Worm (Caenorhabditis elegans) whole organism, mixed stage, embryonic: Measurements from ENCODE around the gene C14A6.5.

Experiments used
- bed-3 ChIP-seq: fragments of 200-800 bp; sonication (Bioruptor generic); optimal IDR thresholded peaks from 3 replicates; lab custom pipeline; 2018; ENCODE audit warnings: mild to moderate bottlenecking, missing genetic modification characterization, moderate library complexity, missing compliant biosample characterization
- blmp-1 ChIP-seq: fragments of 150-350 bp; optimal IDR thresholded peaks from 2 replicates; lab custom pipeline; 2014; ENCODE audit warnings: missing biosample characterization, missing genetic modification characterization
- ceh-43 ChIP-seq: fragments of 200-800 bp; sonication (Bioruptor generic); optimal IDR thresholded peaks from 2 replicates; lab custom pipeline; 2018; ENCODE audit warnings: mild to moderate bottlenecking, missing genetic modification characterization, moderate library complexity, missing compliant biosample characterization
- ceh-83 ChIP-seq: fragments of 200-800 bp; sonication (Bioruptor generic); optimal IDR thresholded peaks from 2 replicates; lab custom pipeline; 2018; ENCODE audit warnings: mild to moderate bottlenecking, missing genetic modification characterization, missing compliant biosample characterization
- ces-1 ChIP-seq: fragments of 150-350 bp; optimal IDR thresholded peaks from 2 replicates; lab custom pipeline; 2014; ENCODE audit warnings: missing biosample characterization, missing genetic modification reagents, missing genetic modification characterization
- cnd-1 ChIP-seq: fragments of 200-800 bp; sonication (Bioruptor generic); optimal IDR thresholded peaks from 2 replicates; lab custom pipeline; 2018; ENCODE audit warnings: mild to moderate bottlenecking, missing genetic modification characterization, missing compliant biosample characterization
- drap-1 ChIP-seq: fragments of 200-800 bp; sonication (Bioruptor generic); optimal IDR thresholded peaks from 3 replicates; lab custom pipeline; 2018; ENCODE audit warnings: mild to moderate bottlenecking, missing genetic modification characterization, missing compliant biosample characterization
- elt-1 ChIP-seq: sonication (generic microtip); optimal IDR thresholded peaks from 2 replicates; lab custom pipeline; 2017; ENCODE audit warnings: missing genetic modification characterization, mild to moderate bottlenecking, missing compliant biosample characterization, antibody characterized with exemption, moderate library complexity, borderline replicate concordance; ENCODE audit not compliant: insufficient read depth
- elt-3 ChIP-seq: fragments of 150-350 bp; optimal IDR thresholded peaks from 2 replicates; lab custom pipeline; 2014; ENCODE audit warnings: missing biosample characterization, missing genetic modification characterization
- flh-1 ChIP-seq: fragments of 200-800 bp; sonication (Bioruptor generic); optimal IDR thresholded peaks from 2 replicates; lab custom pipeline; 2018; ENCODE audit warnings: mild to moderate bottlenecking, missing genetic modification characterization, moderate library complexity, missing compliant biosample characterization
- lin-13 ChIP-seq: fragments of 150-350 bp; optimal IDR thresholded peaks from 2 replicates; lab custom pipeline; 2014; ENCODE audit warnings: missing biosample characterization, missing genetic modification characterization
- lin-32 ChIP-seq: fragments of 200-800 bp; sonication (Bioruptor generic); optimal IDR thresholded peaks from 2 replicates; lab custom pipeline; 2018; ENCODE audit warnings: mild to moderate bottlenecking, missing genetic modification characterization, missing compliant biosample characterization
- mab-5 ChIP-seq: fragments of 150-350 bp; optimal IDR thresholded peaks from 2 replicates; lab custom pipeline; 2014; ENCODE audit warnings: missing biosample characterization, missing genetic modification characterization
- mep-1 ChIP-seq: fragments of 150-350 bp; optimal IDR thresholded peaks from 2 replicates; lab custom pipeline; 2017; ENCODE audit warnings: missing biosample characterization, missing genetic modification reagents, missing genetic modification characterization, inconsistent platforms
- mls-2 ChIP-seq: sonication (generic microtip); optimal IDR thresholded peaks from 2 replicates; lab custom pipeline; 2016; ENCODE audit warnings: mild to moderate bottlenecking, missing genetic modification characterization, moderate library complexity, missing compliant biosample characterization
- nhr-12 ChIP-seq: fragments of 150-350 bp; optimal IDR thresholded peaks from 2 replicates; lab custom pipeline; 2014; ENCODE audit warnings: missing biosample characterization, missing genetic modification characterization
- nhr-2 ChIP-seq: fragments of 150-350 bp; optimal IDR thresholded peaks from 2 replicates; lab custom pipeline; 2014; ENCODE audit warnings: missing biosample characterization, missing genetic modification characterization
- nhr-237 ChIP-seq: fragments of 150-350 bp; optimal IDR thresholded peaks from 2 replicates; lab custom pipeline; 2014; ENCODE audit warnings: missing biosample characterization, missing genetic modification characterization
- nhr-28 ChIP-seq: fragments of 150-350 bp; optimal IDR thresholded peaks from 2 replicates; lab custom pipeline; 2014; ENCODE audit warnings: missing biosample characterization, missing genetic modification characterization
- nhr-76 ChIP-seq: sonication (generic microtip); optimal IDR thresholded peaks from 2 replicates; lab custom pipeline; 2017; ENCODE audit warnings: missing biosample characterization, missing genetic modification characterization
- pha-4 ChIP-seq: fragments of 150-350 bp; optimal IDR thresholded peaks from 2 replicates; lab custom pipeline; 2018; ENCODE audit warnings: missing biosample characterization, missing genetic modification reagents, missing genetic modification characterization
- sem-2 ChIP-seq: fragments of 200-800 bp; sonication (Bioruptor generic); optimal IDR thresholded peaks from 2 replicates; lab custom pipeline; 2018; ENCODE audit warnings: mild to moderate bottlenecking, missing genetic modification characterization, missing compliant biosample characterization
- snpc-4 ChIP-seq: fragments of 150-350 bp; optimal IDR thresholded peaks from 2 replicates; lab custom pipeline; 2014; ENCODE audit warnings: missing biosample characterization, missing genetic modification characterization
- sptf-1 ChIP-seq: sonication (generic microtip); optimal IDR thresholded peaks from 2 replicates; lab custom pipeline; 2017; ENCODE audit warnings: mild to moderate bottlenecking, missing genetic modification characterization, moderate library complexity, missing compliant biosample characterization
- tbx-8 ChIP-seq: fragments of 200-800 bp; sonication (Bioruptor generic); optimal IDR thresholded peaks from 2 replicates; lab custom pipeline; 2018; ENCODE audit warnings: mild to moderate bottlenecking, missing genetic modification characterization, moderate library complexity, missing compliant biosample characterization
- unc-120 ChIP-seq: sonication (generic microtip); optimal IDR thresholded peaks from 2 replicates; lab custom pipeline; 2017; ENCODE audit warnings: missing genetic modification characterization, missing compliant biosample characterization; ENCODE audit not compliant: poor library complexity, severe bottlenecking
- unc-39 ChIP-seq: fragments of 150-350 bp; optimal IDR thresholded peaks from 2 replicates; lab custom pipeline; 2014; ENCODE audit warnings: missing biosample characterization, missing genetic modification characterization
- unc-62 ChIP-seq: fragments of 150-350 bp; optimal IDR thresholded peaks from 2 replicates; lab custom pipeline; 2014; ENCODE audit warnings: missing biosample characterization, missing genetic modification reagents, missing genetic modification characterization
- zip-8 ChIP-seq: fragments of 150-350 bp; optimal IDR thresholded peaks from 2 replicates; lab custom pipeline; 2014; ENCODE audit warnings: missing biosample characterization, missing genetic modification characterization
- ztf-11 ChIP-seq: fragments of 150-350 bp; optimal IDR thresholded peaks from 2 replicates; lab custom pipeline; 2014; ENCODE audit warnings: missing biosample characterization, missing genetic modification characterization

C14A6.5 gene

ce11 chrV:18128545-18128944, 36.1 kb downstream of the C14A6.5 start:
- TF ChIP-seq pha-4 (tag; lab: Kevin White, UChicago) (no peak), unc-120 (tag; lab: Kevin White, UChicago) (no peak)

ce11 chrV:18127192-18127591, 37.5 kb downstream of the C14A6.5 start, which contains the start of gene fbxa-211:
Gene fbxa-211 (plus strand): TSS chrV:18127519.
- no peak for TF ChIP-seq bed-3 (GFP tag; lab: Kevin White, UChicago)
- no peak for TF ChIP-seq tbx-8 (GFP tag; lab: Kevin White, UChicago)
- TF ChIP-seq elt-3 (tag; lab: Kevin White, UChicago): no peak
- no peak for TF ChIP-seq flh-1 (GFP tag; lab: Kevin White, UChicago)
- no peak for TF ChIP-seq zip-8
- TF ChIP-seq ceh-83 (GFP tag; lab: Kevin White, UChicago): no peak
- TF ChIP-seq elt-1 (tag; lab: Kevin White, UChicago): no peak
- no peak for TF ChIP-seq unc-120 (tag; lab: Kevin White, UChicago)
- no peak for TF ChIP-seq nhr-28 (tag; lab: Kevin White, UChicago)
- no peak for TF ChIP-seq sptf-1 (tag; lab: Kevin White, UChicago)
- no peak for TF ChIP-seq sem-2
- no peak for TF ChIP-seq nhr-76 (tag; lab: Kevin White, UChicago)
- TF ChIP-seq mab-5 (tag; lab: Kevin White, UChicago): no peak
- TF ChIP-seq snpc-4 (tag; lab: Kevin White, UChicago): no peak
- TF ChIP-seq cnd-1: no peak
- TF ChIP-seq unc-62 (GFP tag; lab: Kevin White, UChicago): no peak
- TF ChIP-seq drap-1: no peak
- TF ChIP-seq nhr-237 (tag; lab: Kevin White, UChicago): no peak
- no peak for TF ChIP-seq mls-2
- TF ChIP-seq ztf-11 (tag; lab: Kevin White, UChicago): no peak

ce11 chrV:18125075-18125474, 39.6 kb downstream of the C14A6.5 start, which contains the start of gene fbxa-210:
Gene fbxa-210 (plus strand): TSS chrV:18125375.
- TF ChIP-seq nhr-12 (no peak), ceh-43 (GFP tag; lab: Kevin White, UChicago) (no peak), snpc-4 (tag; lab: Kevin White, UChicago) (no peak), unc-39 (no peak), nhr-237 (tag; lab: Kevin White, UChicago) (no peak), unc-62 (GFP tag; lab: Kevin White, UChicago) (no peak), elt-1 (tag; lab: Kevin White, UChicago) (no peak), lin-13 (tag; lab: Kevin White, UChicago) (no peak)

- TF ChIP-seq snpc-4 (tag; lab: Kevin White, UChicago) (no peak), ces-1 (GFP tag; lab: Kevin White, UChicago) (no peak), nhr-12 (no peak), elt-1 (tag; lab: Kevin White, UChicago) (no peak), sptf-1 (tag; lab: Kevin White, UChicago) (no peak), nhr-237 (tag; lab: Kevin White, UChicago) (no peak), ceh-83 (GFP tag; lab: Kevin White, UChicago) (no peak), lin-32 (GFP tag; lab: Kevin White, UChicago) (no peak), mep-1 (tag; lab: Kevin White, UChicago) (no peak), nhr-2 (tag; lab: Kevin White, UChicago) (no peak), blmp-1 (tag; lab: Kevin White, UChicago) (no peak), cnd-1 (no peak), drap-1 (no peak), mab-5 (tag; lab: Kevin White, UChicago) (no peak), lin-13 (tag; lab: Kevin White, UChicago) (no peak), elt-3 (tag; lab: Kevin White, UChicago) (no peak)
Observed at ce11 chrV:18123639-18124038, 41.0 kb downstream of the C14A6.5 start, which contains the start of gene fbxa-107. Gene fbxa-107 (plus strand): TSS chrV:18123939.
